Worm (Caenorhabditis elegans): Measurements from ENCODE around the gene T27F7.12.

DNA sequence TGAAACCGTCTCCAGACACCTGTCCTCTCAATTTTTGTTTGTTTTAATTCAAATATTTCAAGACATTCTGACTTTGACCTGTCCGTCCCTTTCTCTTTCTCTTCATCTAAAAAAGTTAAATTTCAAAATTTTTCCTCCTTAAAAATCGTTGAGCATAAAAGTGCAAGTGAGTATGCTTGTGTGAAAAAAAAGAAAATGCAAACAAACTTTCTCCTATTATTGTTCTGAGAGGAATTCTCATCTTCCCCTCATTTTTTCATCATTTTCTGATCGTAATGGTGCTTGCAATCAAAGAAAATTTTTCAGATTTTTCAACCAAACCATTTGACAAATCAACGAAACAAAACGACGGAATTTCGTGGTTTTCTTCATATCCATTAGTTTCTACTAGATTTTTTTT, 21.0 kb upstream of the T27F7.12 start, which contains the start of gene shc-2:
- TF ChIP-seq lin-15B (tag; optimal IDR thresholded peaks at IDR 0.05) (no peak), aly-2 (tag; optimal IDR thresholded peaks at IDR 0.05) (no peak), nhr-12 (tag; optimal IDR thresholded peaks at IDR 0.05) (no peak), ceh-82 (tag; optimal IDR thresholded peaks at IDR 0.05) (no peak), R02D3.7 (tag; optimal IDR thresholded peaks at IDR 0.05) (no peak), ceh-9 (tag; optimal IDR thresholded peaks at IDR 0.05) (no peak)
